Worm (Caenorhabditis elegans) whole organism, late embryonic: ENCODE results near the gene pitp-1.

Experiments
- C08G9.2 ChIP-seq: sonication (generic microtip); optimal IDR thresholded peaks from 2 replicates; lab custom pipeline; 2016; ENCODE audit warnings: mild to moderate bottlenecking, missing genetic modification characterization, moderate library complexity, missing compliant biosample characterization
- C38D4.7 ChIP-seq: fragments of 200-800 bp; sonication (Bioruptor generic); optimal IDR thresholded peaks from 2 replicates; lab custom pipeline; 2018; ENCODE audit warnings: mild to moderate bottlenecking, missing genetic modification characterization, moderate library complexity, missing compliant biosample characterization
- K02D7.2 ChIP-seq: sonication (generic microtip); optimal IDR thresholded peaks from 2 replicates; lab custom pipeline; 2017; ENCODE audit warnings: mild to moderate bottlenecking, missing genetic modification characterization, missing compliant biosample characterization
- K09A11.1 ChIP-seq: sonication (generic microtip); optimal IDR thresholded peaks from 2 replicates; lab custom pipeline; 2017; ENCODE audit warnings: antibody characterized with exemption, mild to moderate bottlenecking, missing genetic modification characterization, missing compliant biosample characterization; ENCODE audit not compliant: insufficient read depth
- T23F11.4 ChIP-seq: fragments of 200-800 bp; sonication (Bioruptor generic); optimal IDR thresholded peaks from 2 replicates; lab custom pipeline; 2018; ENCODE audit warnings: mild to moderate bottlenecking, missing genetic modification characterization, missing compliant biosample characterization
- ahr-1 ChIP-seq: sonication (generic microtip); optimal IDR thresholded peaks from 2 replicates; lab custom pipeline; 2016; ENCODE audit warnings: missing genetic modification characterization, missing compliant biosample characterization
- ceh-14 ChIP-seq: sonication (generic microtip); optimal IDR thresholded peaks from 2 replicates; lab custom pipeline; 2016; ENCODE audit warnings: missing genotype, missing genetic modification characterization, missing compliant biosample characterization
- ceh-22 ChIP-seq: sonication (generic microtip); optimal IDR thresholded peaks from 2 replicates; lab custom pipeline; 2017; ENCODE audit warnings: missing biosample characterization, missing genetic modification characterization
- ceh-30 ChIP-seq: fragments of 150-350 bp; optimal IDR thresholded peaks from 2 replicates; lab custom pipeline; 2014; ENCODE audit warnings: missing biosample characterization, missing genetic modification characterization
- ceh-31 ChIP-seq: sonication (generic microtip); optimal IDR thresholded peaks from 2 replicates; lab custom pipeline; 2016; ENCODE audit warnings: missing genetic modification characterization, missing compliant biosample characterization
- ceh-34 ChIP-seq: sonication (generic microtip); optimal IDR thresholded peaks from 2 replicates; lab custom pipeline; 2016; ENCODE audit warnings: mild to moderate bottlenecking, missing genetic modification characterization, missing compliant biosample characterization
- ceh-48 ChIP-seq: sonication (generic microtip); optimal IDR thresholded peaks from 2 replicates; lab custom pipeline; 2016; ENCODE audit warnings: missing genetic modification characterization, inconsistent platforms, missing compliant biosample characterization
- ceh-6 ChIP-seq: fragments of 200-800 bp; sonication (Bioruptor generic); optimal IDR thresholded peaks from 2 replicates; lab custom pipeline; 2018; ENCODE audit warnings: mild to moderate bottlenecking, missing genetic modification characterization, missing compliant biosample characterization
- elt-2 ChIP-seq: sonication (generic microtip); optimal IDR thresholded peaks from 2 replicates; lab custom pipeline; 2016; ENCODE audit warnings: missing genetic modification reagents, missing genetic modification characterization, missing compliant biosample characterization
- ets-4 ChIP-seq: sonication (generic microtip); optimal IDR thresholded peaks from 2 replicates; lab custom pipeline; 2016; ENCODE audit warnings: missing genetic modification characterization, missing compliant biosample characterization
- fax-1 ChIP-seq: sonication (generic microtip); optimal IDR thresholded peaks from 2 replicates; lab custom pipeline; 2016; ENCODE audit warnings: missing genotype, missing genetic modification characterization, missing compliant biosample characterization
- fkh-6 ChIP-seq: sonication (generic microtip); optimal IDR thresholded peaks from 2 replicates; lab custom pipeline; 2016; ENCODE audit warnings: missing genetic modification characterization, missing compliant biosample characterization
- hlh-15 ChIP-seq: sonication (generic microtip); optimal IDR thresholded peaks from 2 replicates; lab custom pipeline; 2016; ENCODE audit warnings: missing genetic modification characterization, missing compliant biosample characterization
- hlh-6 ChIP-seq: sonication (generic microtip); optimal IDR thresholded peaks from 2 replicates; lab custom pipeline; 2016; ENCODE audit warnings: missing genotype, missing genetic modification characterization, missing compliant biosample characterization
- hlh-8 ChIP-seq: sonication (generic microtip); optimal IDR thresholded peaks from 2 replicates; lab custom pipeline; 2016; ENCODE audit warnings: missing genotype, missing genetic modification characterization, missing compliant biosample characterization
- lin-11 ChIP-seq: fragments of 200-800 bp; sonication (Bioruptor generic); optimal IDR thresholded peaks from 2 replicates; lab custom pipeline; 2018; ENCODE audit warnings: mild to moderate bottlenecking, missing genetic modification characterization, missing compliant biosample characterization
- madf-2 ChIP-seq: sonication (generic microtip); optimal IDR thresholded peaks from 2 replicates; lab custom pipeline; 2017; ENCODE audit warnings: missing genetic modification characterization, missing compliant biosample characterization
- mec-3 ChIP-seq: sonication (generic microtip); optimal IDR thresholded peaks from 2 replicates; lab custom pipeline; 2016; ENCODE audit warnings: borderline replicate concordance, missing genetic modification characterization, missing compliant biosample characterization
- nfya-1 ChIP-seq: sonication (generic microtip); optimal IDR thresholded peaks from 2 replicates; lab custom pipeline; 2017; ENCODE audit warnings: missing genetic modification characterization, mild to moderate bottlenecking, missing compliant biosample characterization, antibody characterized with exemption, moderate library complexity
- nhr-11 ChIP-seq: fragments of 150-350 bp; optimal IDR thresholded peaks from 2 replicates; lab custom pipeline; 2014; ENCODE audit warnings: missing biosample characterization, missing genetic modification characterization
- pqm-1 ChIP-seq: sonication (generic microtip); optimal IDR thresholded peaks from 2 replicates; lab custom pipeline; 2016; ENCODE audit warnings: missing genetic modification characterization, missing compliant biosample characterization
- ref-2 ChIP-seq: sonication (generic microtip); optimal IDR thresholded peaks from 2 replicates; lab custom pipeline; 2016; ENCODE audit warnings: missing genetic modification characterization, missing compliant biosample characterization
- rnt-1 ChIP-seq: sonication (generic microtip); optimal IDR thresholded peaks from 2 replicates; lab custom pipeline; 2016; ENCODE audit warnings: missing genetic modification characterization, missing compliant biosample characterization
- sdc-2 ChIP-seq: sonication (generic microtip); optimal IDR thresholded peaks from 2 replicates; lab custom pipeline; 2016; ENCODE audit warnings: missing genotype, missing genetic modification characterization, missing compliant biosample characterization
- sox-2 ChIP-seq: fragments of 200-800 bp; sonication (Bioruptor generic); IDR thresholded peaks from 2 replicates; pipeline ENCODE4 v1.3.6; 2022; ENCODE audit warnings: missing genetic modification reagents, missing genetic modification characterization, missing compliant biosample characterization
- syd-9 ChIP-seq: sonication (generic microtip); optimal IDR thresholded peaks from 2 replicates; lab custom pipeline; 2016; ENCODE audit warnings: mild to moderate bottlenecking, missing genetic modification characterization, moderate library complexity, missing compliant biosample characterization
- tbx-2 ChIP-seq: sonication (generic microtip); optimal IDR thresholded peaks from 2 replicates; lab custom pipeline; 2016; ENCODE audit warnings: missing genetic modification characterization, missing compliant biosample characterization
- tbx-7 ChIP-seq: sonication (generic microtip); optimal IDR thresholded peaks from 2 replicates; lab custom pipeline; 2016; ENCODE audit warnings: missing genotype, missing genetic modification characterization, missing compliant biosample characterization
- ttx-3 ChIP-seq: sonication (generic microtip); optimal IDR thresholded peaks from 2 replicates; lab custom pipeline; 2016; ENCODE audit warnings: missing genetic modification reagents, missing genetic modification characterization, missing compliant biosample characterization
- unc-3 ChIP-seq, 2 experiments: fragments of 200-800 bp in 1 of 2; sonication (Bioruptor generic) in 1 of 2; sonication (generic microtip) in 1 of 2; conservative IDR thresholded peaks in 1 of 2; optimal IDR thresholded peaks in 1 of 2; 2 replicates each; pipeline versions ENCODE4 v1.3.6 to Lab custom; 2016 to 2022; ENCODE audit warnings: missing compliant biosample characterization in 2 of 2, missing genetic modification characterization in 2 of 2, missing genetic modification reagents in 1 of 2
- unc-42 ChIP-seq: sonication (generic microtip); optimal IDR thresholded peaks from 2 replicates; lab custom pipeline; 2016; ENCODE audit warnings: missing genotype, missing genetic modification characterization, missing compliant biosample characterization
- unc-55 ChIP-seq: sonication (generic microtip); optimal IDR thresholded peaks from 2 replicates; lab custom pipeline; 2017; ENCODE audit warnings: missing biosample characterization, missing genetic modification reagents, missing genetic modification characterization

The pitp-1 gene

ce11 chrIII:3564762-3565359 is 35.3 kb upstream of the pitp-1 start:
- no peak for TF ChIP-seq ets-4 (tag; lab: Kevin White, UChicago)
- TF ChIP-seq tbx-7 = no peak
- TF ChIP-seq ceh-31 (tag; lab: Kevin White, UChicago) = no peak
- TF ChIP-seq nhr-11 = no peak
- no peak for TF ChIP-seq ceh-6 (GFP tag; lab: Kevin White, UChicago)
- no peak for TF ChIP-seq mec-3 (tag; lab: Kevin White, UChicago)
- no peak for TF ChIP-seq fax-1 (tag; lab: Kevin White, UChicago)
- no peak for TF ChIP-seq ceh-34 (tag; lab: Kevin White, UChicago)
- TF ChIP-seq hlh-15 = no peak
- TF ChIP-seq elt-2 (tag; lab: Kevin White, UChicago) = no peak
- TF ChIP-seq sox-2 = no peak
- no peak for TF ChIP-seq lin-11 (tag; lab: Kevin White, UChicago)
- TF ChIP-seq C38D4.7 (GFP tag; lab: Kevin White, UChicago) = no peak
- no peak for TF ChIP-seq tbx-2 (tag; lab: Kevin White, UChicago)
- TF ChIP-seq, all 69 proteins: peak for 0

- TF ChIP-seq hlh-6 (tag; lab: Kevin White, UChicago) (no peak), ceh-30 (no peak), C08G9.2 (tag; lab: Kevin White, UChicago) (no peak), sdc-2 (tag; lab: Kevin White, UChicago) (no peak), ceh-6 (GFP tag; lab: Kevin White, UChicago) (no peak)
These were observed 32.7 kb upstream of the pitp-1 start for ce11 chrIII:3562276-3562675.

- no peak for TF ChIP-seq ceh-48 (tag; lab: Kevin White, UChicago)
- TF ChIP-seq sox-2 = no peak
- no peak for TF ChIP-seq K09A11.1 (tag; lab: Kevin White, UChicago)
- no peak for TF ChIP-seq unc-3 (GFP tag; conservative IDR thresholded peaks at IDR 0.05; lab: Robert Waterston, UW)
- no peak for TF ChIP-seq unc-3 (tag; optimal IDR thresholded peaks at IDR 0.05; lab: Kevin White, UChicago)
- peak; percentile 1 for TF ChIP-seq tbx-2 (tag; lab: Kevin White, UChicago)
- no peak for TF ChIP-seq hlh-8 (tag; lab: Kevin White, UChicago)
- TF ChIP-seq unc-42 (tag; lab: Kevin White, UChicago) = peak; percentile 34
These were observed 30.6 kb upstream of the pitp-1 start for ce11 chrIII:3560235-3560634.

ce11 chrIII:3553349-3553748 is 23.8 kb upstream of the pitp-1 start, which contains the start of gene C54C6.4:
C54C6.4 (plus strand) TSS chrIII:3553649.
- TF ChIP-seq nhr-11 (no peak), unc-3 (GFP tag; conservative IDR thresholded peaks at IDR 0.05; lab: Robert Waterston, UW) (no peak), unc-3 (tag; optimal IDR thresholded peaks at IDR 0.05; lab: Kevin White, UChicago) (no peak), hlh-15 (no peak), unc-55 (GFP tag; lab: Kevin White, UChicago) (no peak), ets-4 (tag; lab: Kevin White, UChicago) (no peak), nfya-1 (no peak), ceh-14 (tag; lab: Kevin White, UChicago) (no peak)

- TF ChIP-seq pqm-1 (tag; lab: Kevin White, UChicago) (no peak), ceh-34 (tag; lab: Kevin White, UChicago) (no peak), ref-2 (no peak), ttx-3 (tag; lab: Kevin White, UChicago) (no peak)
- TF ChIP-seq, all 69 proteins: peak for 0
These were observed 20.8 kb upstream of the pitp-1 start for ce11 chrIII:3550364-3550763.

- TF ChIP-seq K02D7.2 (tag; lab: Kevin White, UChicago) (no peak), fkh-6 (tag; lab: Kevin White, UChicago) (no peak), madf-2 (tag; lab: Kevin White, UChicago) (no peak), ceh-48 (tag; lab: Kevin White, UChicago) (no peak), C08G9.2 (tag; lab: Kevin White, UChicago) (no peak), fax-1 (tag; lab: Kevin White, UChicago) (no peak), ceh-34 (tag; lab: Kevin White, UChicago) (no peak), syd-9 (tag; lab: Kevin White, UChicago) (no peak), ceh-22 (tag; lab: Kevin White, UChicago) (no peak), rnt-1 (tag; lab: Kevin White, UChicago) (no peak), ahr-1 (tag; lab: Kevin White, UChicago) (no peak), T23F11.4 (GFP tag; lab: Kevin White, UChicago) (no peak), ets-4 (tag; lab: Kevin White, UChicago) (no peak)
These were observed 20.2 kb upstream of the pitp-1 start, which contains the start of gene C54C6.5 for ce11 chrIII:3549750-3550149. C54C6.5 (minus strand) TSS chrIII:3549850.
